Worm (Caenorhabditis elegans) whole organism, midembryonic: ENCODE data around the gene B0361.14.

Experiments used
- klf-2 ChIP-seq: fragments of 200-800 bp; sonication (Bioruptor generic); conservative IDR thresholded peaks from 2 replicates; pipeline ENCODE4 v1.3.6; 2022; ENCODE audit warnings: missing genetic modification reagents, missing genetic modification characterization, missing compliant biosample characterization
- ztf-23 ChIP-seq: fragments of 200-800 bp; sonication (Bioruptor generic); IDR thresholded peaks from 2 replicates; pipeline ENCODE4 v1.3.6; 2022; ENCODE audit warnings: missing genetic modification reagents, missing genetic modification characterization, missing compliant biosample characterization
- ztf-29 ChIP-seq: fragments of 200-800 bp; sonication (Bioruptor generic); IDR thresholded peaks from 2 replicates; pipeline ENCODE4 v1.3.6; 2022; ENCODE audit warnings: missing genetic modification reagents, missing genetic modification characterization, missing compliant biosample characterization

ce11 chrIII:7349075-7349474 lies 49.7 kb upstream of the B0361.14 start, which contains the start of gene gos-28:
- TF ChIP-seq ztf-23 (GFP tag; lab: Robert Waterston, UW): no peak
- no peak for TF ChIP-seq klf-2 (GFP tag; lab: Robert Waterston, UW)
- TF ChIP-seq ztf-29 (GFP tag; lab: Robert Waterston, UW): no peak
